Worm (Caenorhabditis elegans): ENCODE measurements around the gene dnj-1.
"Not testable (repeated sequence)": the region's sequence is repeated elsewhere in the genome, so short reads cannot be mapped to it uniquely, and the experiment has no call there.

ce11 chrIV:11263101-11263500 is 35.7 kb upstream of the dnj-1 start, which contains the start of gene col-126:
- not testable (repeated sequence) for TF ChIP-seq tra-4 (tag; optimal IDR thresholded peaks at IDR 0.05); hmg-4 (GFP tag; optimal IDR thresholded peaks at IDR 0.05); hmbx-1 (tag; optimal IDR thresholded peaks at IDR 0.05); tbx-11 (GFP tag; IDR thresholded peaks at IDR 0.05); ama-1 (optimal IDR thresholded peaks at IDR 0.05); F13C5.2 (tag; optimal IDR thresholded peaks at IDR 0.05); flt-1 (GFP tag; IDR thresholded peaks at IDR 0.05); ceh-13 (GFP tag; optimal IDR thresholded peaks at IDR 0.05); sea-1 (GFP tag; conservative IDR thresholded peaks at IDR 0.05)
